Worm (Caenorhabditis elegans): ENCODE measurements around the gene srxa-4.

- TF ChIP-seq hlh-30 (tag; optimal IDR thresholded peaks at IDR 0.05; ENCODE audit: insufficient read depth) (no peak), nhr-48 (tag; optimal IDR thresholded peaks at IDR 0.05) (no peak), vab-7 (GFP tag; IDR thresholded peaks at IDR 0.05) (no peak)
These were observed 8.6 kb upstream of the srxa-4 start, which contains the start of gene str-41 for ce11 chrV:7411695-7412094.
